Worm (Caenorhabditis elegans) whole organism, L1 larva: ENCODE data around the gene C45G9.2.

Experiments used
- C04F5.9 ChIP-seq: sonication (generic microtip); optimal IDR thresholded peaks from 2 replicates; lab custom pipeline; 2016; ENCODE audit warnings: missing genetic modification characterization, missing compliant biosample characterization
- C16A3.4 ChIP-seq: fragments of 150-350 bp; optimal IDR thresholded peaks from 2 replicates; lab custom pipeline; 2014; ENCODE audit warnings: missing biosample characterization, missing genetic modification characterization
- Y116A8C.19 ChIP-seq: sonication (generic microtip); optimal IDR thresholded peaks from 2 replicates; lab custom pipeline; 2016; ENCODE audit warnings: missing compliant biosample characterization, missing genetic modification characterization, borderline replicate concordance
- aha-1 ChIP-seq: fragments of 150-350 bp; optimal IDR thresholded peaks from 2 replicates; lab custom pipeline; 2014; ENCODE audit warnings: missing biosample characterization, missing genetic modification characterization
- ama-1 ChIP-seq: fragments of 150-350 bp; optimal IDR thresholded peaks from 2 replicates; lab custom pipeline; 2014
- ceh-63 ChIP-seq: fragments of 200-800 bp; sonication (Bioruptor generic); optimal IDR thresholded peaks from 2 replicates; lab custom pipeline; 2018; ENCODE audit warnings: mild to moderate bottlenecking, missing genetic modification characterization, missing compliant biosample characterization
- ceh-8 ChIP-seq: fragments of 200-800 bp; sonication (Bioruptor generic); optimal IDR thresholded peaks from 2 replicates; lab custom pipeline; 2018; ENCODE audit warnings: mild to moderate bottlenecking, missing genetic modification characterization, moderate library complexity, missing compliant biosample characterization
- ceh-82 ChIP-seq, 3 experiments: fragments of 150-350 bp in 1 of 3; sonication (generic microtip) in 2 of 3; optimal IDR thresholded peaks; 2 replicates each; lab custom pipeline; 2014 to 2017; ENCODE audit warnings: missing biosample characterization in 3 of 3, missing genetic modification characterization in 3 of 3
- ceh-88 ChIP-seq: fragments of 200-800 bp; sonication (Bioruptor generic); IDR thresholded peaks from 2 replicates; pipeline ENCODE4 v1.3.6; 2022; ENCODE audit warnings: missing genetic modification characterization, missing compliant biosample characterization
- ceh-90 ChIP-seq: sonication (generic microtip); optimal IDR thresholded peaks from 2 replicates; lab custom pipeline; 2016; ENCODE audit warnings: missing genetic modification characterization, missing compliant biosample characterization
- dpl-1 ChIP-seq, 3 experiments: fragments of 150-350 bp in 2 of 3; sonication (generic microtip) in 1 of 3; optimal IDR thresholded peaks; 2 replicates each; lab custom pipeline; 2014 to 2017; ENCODE audit warnings: missing biosample characterization in 3 of 3, missing genetic modification characterization in 3 of 3, missing genetic modification reagents in 3 of 3
- dsc-1 ChIP-seq: sonication (generic microtip); optimal IDR thresholded peaks from 2 replicates; lab custom pipeline; 2016; ENCODE audit warnings: mild to moderate bottlenecking, missing genetic modification characterization, missing compliant biosample characterization
- efl-1 ChIP-seq, 4 experiments: fragments of 150-350 bp; optimal IDR thresholded peaks in 3 of 4; peaks in 1 of 4; 1 replicate in 1 of 4; 2 replicates in 3 of 4; lab custom pipeline; 2014; ENCODE audit warnings: missing biosample characterization in 2 of 4, missing genetic modification characterization in 2 of 4, missing genetic modification reagents in 2 of 4
- efl-3 ChIP-seq: fragments of 200-800 bp; sonication (Bioruptor generic); optimal IDR thresholded peaks from 2 replicates; lab custom pipeline; 2018; ENCODE audit warnings: mild to moderate bottlenecking, missing genetic modification characterization, missing compliant biosample characterization
- egl-27 ChIP-seq, 2 experiments: fragments of 150-350 bp in 1 of 2; sonication (generic microtip); optimal IDR thresholded peaks; 3 replicates each; lab custom pipeline; 2017 to 2018; ENCODE audit warnings: missing biosample characterization in 2 of 2, missing genetic modification characterization in 2 of 2, missing genetic modification reagents in 2 of 2
- elt-2 ChIP-seq: sonication (generic microtip); optimal IDR thresholded peaks from 2 replicates; lab custom pipeline; 2016; ENCODE audit warnings: missing genetic modification characterization, mild to moderate bottlenecking, inconsistent platforms, missing compliant biosample characterization, missing genetic modification reagents
- elt-3 ChIP-seq, 6 experiments: fragments of 150-350 bp in 1 of 6; sonication (generic microtip); optimal IDR thresholded peaks; 2 replicates each; lab custom pipeline; 2017 to 2018; ENCODE audit warnings: missing biosample characterization in 6 of 6, missing genetic modification characterization in 6 of 6, inconsistent platforms in 1 of 6
- fkh-10 ChIP-seq: sonication (generic microtip); optimal IDR thresholded peaks from 2 replicates; lab custom pipeline; 2017; ENCODE audit warnings: missing biosample characterization, missing genetic modification reagents, missing genetic modification characterization
- fkh-4 ChIP-seq: sonication (generic microtip); optimal IDR thresholded peaks from 2 replicates; lab custom pipeline; 2016; ENCODE audit warnings: missing compliant biosample characterization, missing genetic modification characterization, borderline replicate concordance
- fkh-8 ChIP-seq: sonication (generic microtip); optimal IDR thresholded peaks from 2 replicates; lab custom pipeline; 2016; ENCODE audit warnings: mild to moderate bottlenecking, missing genetic modification characterization, missing compliant biosample characterization
- grh-1 ChIP-seq: fragments of 200-800 bp; sonication (Bioruptor generic); IDR thresholded peaks from 2 replicates; pipeline ENCODE4 v1.3.6; 2022; ENCODE audit warnings: missing genetic modification reagents, missing genetic modification characterization, missing compliant biosample characterization
- hlh-17 ChIP-seq: fragments of 200-800 bp; sonication (Bioruptor generic); optimal IDR thresholded peaks from 2 replicates; lab custom pipeline; 2018; ENCODE audit warnings: missing genetic modification characterization, mild to moderate bottlenecking, missing compliant biosample characterization, moderate library complexity, borderline replicate concordance
- jun-1 ChIP-seq: fragments of 150-350 bp; optimal IDR thresholded peaks from 2 replicates; lab custom pipeline; 2014; ENCODE audit warnings: missing biosample characterization, missing genetic modification reagents, missing genetic modification characterization
- lin-15B ChIP-seq: fragments of 150-350 bp; sonication (generic microtip); optimal IDR thresholded peaks from 3 replicates; lab custom pipeline; 2014; ENCODE audit warnings: missing biosample characterization, missing genetic modification characterization
- lin-35 ChIP-seq, 2 experiments: fragments of 150-350 bp; optimal IDR thresholded peaks; 2 replicates each; lab custom pipeline; 2014; ENCODE audit warnings: missing biosample characterization in 2 of 2, missing genetic modification characterization in 2 of 2, missing genetic modification reagents in 2 of 2
- mdl-1 ChIP-seq, 2 experiments: fragments of 150-350 bp; optimal IDR thresholded peaks; 2 replicates each; lab custom pipeline; 2014 to 2017; ENCODE audit warnings: missing biosample characterization in 2 of 2, missing genetic modification characterization in 2 of 2, inconsistent platforms in 1 of 2
- mef-2 ChIP-seq: fragments of 150-350 bp; optimal IDR thresholded peaks from 2 replicates; lab custom pipeline; 2014; ENCODE audit warnings: missing biosample characterization, missing genetic modification characterization
- mep-1 ChIP-seq: fragments of 150-350 bp; optimal IDR thresholded peaks from 2 replicates; lab custom pipeline; 2014; ENCODE audit warnings: missing biosample characterization, missing genetic modification characterization
- nhr-11 ChIP-seq: fragments of 150-350 bp; optimal IDR thresholded peaks from 2 replicates; lab custom pipeline; 2014; ENCODE audit warnings: missing biosample characterization, missing genetic modification characterization
- nhr-19 ChIP-seq: fragments of 200-800 bp; sonication (Bioruptor generic); conservative IDR thresholded peaks from 2 replicates; pipeline ENCODE4 v1.3.6; 2022; ENCODE audit warnings: missing genetic modification characterization, missing compliant biosample characterization
- nhr-28 ChIP-seq: fragments of 150-350 bp; optimal IDR thresholded peaks from 2 replicates; lab custom pipeline; 2014; ENCODE audit warnings: missing biosample characterization, missing genetic modification characterization
- nhr-47 ChIP-seq: sonication (generic microtip); optimal IDR thresholded peaks from 2 replicates; lab custom pipeline; 2016; ENCODE audit warnings: mild to moderate bottlenecking, missing genetic modification characterization, moderate library complexity, missing compliant biosample characterization
- nhr-76 ChIP-seq: sonication (generic microtip); optimal IDR thresholded peaks from 2 replicates; lab custom pipeline; 2017; ENCODE audit warnings: missing biosample characterization, missing genetic modification characterization
- nhr-77 ChIP-seq: fragments of 150-350 bp; optimal IDR thresholded peaks from 2 replicates; lab custom pipeline; 2014; ENCODE audit warnings: missing biosample characterization, missing genetic modification characterization
- nhr-84 ChIP-seq: sonication (generic microtip); optimal IDR thresholded peaks from 2 replicates; lab custom pipeline; 2017; ENCODE audit warnings: missing biosample characterization, missing genetic modification characterization
- pag-3 ChIP-seq: sonication (generic microtip); optimal IDR thresholded peaks from 2 replicates; lab custom pipeline; 2017; ENCODE audit warnings: missing genetic modification characterization, mild to moderate bottlenecking, missing compliant biosample characterization, antibody characterized with exemption, borderline replicate concordance; ENCODE audit not compliant: insufficient read depth
- pax-3 ChIP-seq: fragments of 200-800 bp; sonication (Bioruptor generic); optimal IDR thresholded peaks from 2 replicates; lab custom pipeline; 2018; ENCODE audit warnings: mild to moderate bottlenecking, missing genetic modification characterization, moderate library complexity, missing compliant biosample characterization
- pqm-1 ChIP-seq: sonication (generic microtip); optimal IDR thresholded peaks from 3 replicates; lab custom pipeline; 2017; ENCODE audit warnings: missing biosample characterization, missing genetic modification characterization
- rnt-1 ChIP-seq: sonication (generic microtip); optimal IDR thresholded peaks from 2 replicates; lab custom pipeline; 2016; ENCODE audit warnings: mild to moderate bottlenecking, missing genetic modification characterization, moderate library complexity, missing compliant biosample characterization
- skn-1 ChIP-seq: fragments of 150-350 bp; optimal IDR thresholded peaks from 2 replicates; lab custom pipeline; 2014; ENCODE audit warnings: missing biosample characterization, missing genetic modification characterization
- snpc-4 ChIP-seq: fragments of 150-350 bp; optimal IDR thresholded peaks from 2 replicates; lab custom pipeline; 2014; ENCODE audit warnings: missing biosample characterization, missing genetic modification characterization
- snu-23 ChIP-seq: sonication (generic microtip); optimal IDR thresholded peaks from 2 replicates; lab custom pipeline; 2016; ENCODE audit warnings: missing genetic modification characterization, missing compliant biosample characterization
- sox-4 ChIP-seq: sonication (generic microtip); optimal IDR thresholded peaks from 2 replicates; lab custom pipeline; 2016; ENCODE audit warnings: missing genetic modification characterization, missing compliant biosample characterization
- swsn-7 ChIP-seq: sonication (generic microtip); optimal IDR thresholded peaks from 2 replicates; lab custom pipeline; 2016; ENCODE audit warnings: missing genetic modification characterization, missing compliant biosample characterization
- tbx-2 ChIP-seq: sonication (generic microtip); optimal IDR thresholded peaks from 2 replicates; lab custom pipeline; 2016; ENCODE audit warnings: missing genetic modification characterization, missing compliant biosample characterization
- unc-130 ChIP-seq: fragments of 150-350 bp; optimal IDR thresholded peaks from 2 replicates; lab custom pipeline; 2017; ENCODE audit warnings: missing biosample characterization, missing genetic modification characterization, inconsistent platforms
- vab-15 ChIP-seq: sonication (generic microtip); optimal IDR thresholded peaks from 2 replicates; lab custom pipeline; 2017; ENCODE audit warnings: missing genotype, mild to moderate bottlenecking, missing genetic modification characterization, missing compliant biosample characterization
- xbp-1 ChIP-seq: sonication (generic microtip); optimal IDR thresholded peaks from 2 replicates; lab custom pipeline; 2016; ENCODE audit warnings: missing genetic modification characterization, missing compliant biosample characterization
- zag-1 ChIP-seq: fragments of 150-350 bp; optimal IDR thresholded peaks from 2 replicates; lab custom pipeline; 2014; ENCODE audit warnings: missing biosample characterization, missing genetic modification characterization
- zip-4 ChIP-seq: fragments of 200-800 bp; sonication (Bioruptor generic); optimal IDR thresholded peaks from 2 replicates; lab custom pipeline; 2018; ENCODE audit warnings: mild to moderate bottlenecking, missing genetic modification characterization, moderate library complexity, missing compliant biosample characterization
- ztf-11 ChIP-seq, 2 experiments: sonication (generic microtip); optimal IDR thresholded peaks; 2 replicates each; lab custom pipeline; 2016 to 2017; ENCODE audit warnings: missing genetic modification characterization in 2 of 2, missing biosample characterization in 1 of 2, missing compliant biosample characterization in 1 of 2

C45G9.2 gene

ce11 chrIII:5068675-5069233 lies at the start of gene C45G9.2, which contains the start of gene C45G9.11:
TSS of gene C45G9.2 (plus strand) at chrIII:5069066.
TSS of gene C45G9.11 (minus strand) at chrIII:5068725.
- TF ChIP-seq ceh-88 (GFP tag; lab: Robert Waterston, UW), result peak; percentile 40; the same call in 1 of the 2 replicates
- peak; percentile 79 to 94 for TF ChIP-seq efl-1 (optimal IDR thresholded peaks at IDR 0.05; lab: Kevin White, UChicago)
- TF ChIP-seq efl-1 (GFP tag; optimal IDR thresholded peaks at IDR 0.05 in 1 of 2; lab: Kevin White, UChicago), result peak; percentile 94 to 99
- peak; percentile 19 for TF ChIP-seq skn-1 (tag; lab: Kevin White, UChicago)
- peak; percentile 85 for TF ChIP-seq xbp-1 (tag; lab: Kevin White, UChicago)
- TF ChIP-seq zag-1 (tag; lab: Kevin White, UChicago), result no peak
- TF ChIP-seq efl-3 (GFP tag; lab: Kevin White, UChicago), result peak; percentile 36
- TF ChIP-seq hlh-17 (GFP tag; lab: Kevin White, UChicago), result peak; percentile 58
- TF ChIP-seq grh-1 (GFP tag; lab: Robert Waterston, UW), result peak; percentile 76
- peak; percentile 88 for TF ChIP-seq pax-3 (tag; lab: Kevin White, UChicago)
- TF ChIP-seq nhr-47 (tag; lab: Kevin White, UChicago), result peak; percentile 90
- peak; percentile 90 for TF ChIP-seq tbx-2
- TF ChIP-seq ceh-8 (GFP tag; lab: Kevin White, UChicago), result peak; percentile 41
- TF ChIP-seq sox-4 (tag; lab: Kevin White, UChicago), result peak; percentile 88
- peak in 1 of 2 experiments; percentile 38 for TF ChIP-seq mdl-1 (tag; optimal IDR thresholded peaks at IDR 0.05; lab: Kevin White, UChicago)
- TF ChIP-seq dsc-1 (tag; lab: Kevin White, UChicago), result peak; percentile 92
- no peak for TF ChIP-seq egl-27 (tag; optimal IDR thresholded peaks at IDR 0.05; lab: Kevin White, UChicago)
- peak; percentile 47 to 52 (median 48) for TF ChIP-seq ceh-82 (tag; optimal IDR thresholded peaks at IDR 0.05; lab: Kevin White, UChicago)
- TF ChIP-seq pqm-1 (tag; lab: Kevin White, UChicago), result no peak
- TF ChIP-seq vab-15, result peak; percentile 84
- TF ChIP-seq nhr-84 (tag; lab: Kevin White, UChicago), result no peak
- TF ChIP-seq lin-15B (tag; lab: Kevin White, UChicago), result peak; percentile 12
- TF ChIP-seq ceh-90 (tag; lab: Kevin White, UChicago), result peak; percentile 95
- peak; percentile 79 for TF ChIP-seq Y116A8C.19
- TF ChIP-seq mef-2 (tag; lab: Kevin White, UChicago), result no peak
- TF ChIP-seq jun-1 (tag; lab: Kevin White, UChicago), result no peak
- peak; percentile 63 for TF ChIP-seq snpc-4
- peak; percentile 78 for TF ChIP-seq swsn-7 (tag; lab: Kevin White, UChicago)
- peak; percentile 68 for TF ChIP-seq fkh-8 (tag; lab: Kevin White, UChicago)
- TF ChIP-seq fkh-10 (GFP tag; lab: Kevin White, UChicago), result no peak
- TF ChIP-seq nhr-19 (GFP tag; lab: Robert Waterston, UW), result peak; percentile 85
- no peak for TF ChIP-seq nhr-76 (tag; lab: Kevin White, UChicago)
- no peak for TF ChIP-seq ama-1
- peak; percentile 85 for TF ChIP-seq snu-23 (GFP tag; lab: Kevin White, UChicago)
- TF ChIP-seq ceh-63 (GFP tag; lab: Kevin White, UChicago), result peak; percentile 79
- TF ChIP-seq elt-3 (tag; optimal IDR thresholded peaks at IDR 0.05; lab: Kevin White, UChicago), result peak in 2 of 6 experiments; percentile 22 to 48
- TF ChIP-seq unc-130, result peak; percentile 79
- TF ChIP-seq ztf-11 (tag; optimal IDR thresholded peaks at IDR 0.05; lab: Kevin White, UChicago), result peak in 1 of 2 experiments; percentile 92
- peak; percentile 40 for TF ChIP-seq C16A3.4
- TF ChIP-seq zip-4, result peak; percentile 18
- peak; percentile 93 to 96 for TF ChIP-seq lin-35 (GFP tag; optimal IDR thresholded peaks at IDR 0.05; lab: Kevin White, UChicago)
- no peak for TF ChIP-seq aha-1 (tag; lab: Kevin White, UChicago)
- no peak for TF ChIP-seq nhr-28 (tag; lab: Kevin White, UChicago)
- TF ChIP-seq rnt-1, result peak; percentile 98
- TF ChIP-seq pag-3 (tag; lab: Kevin White, UChicago), result no peak
- TF ChIP-seq nhr-11 (tag; lab: Kevin White, UChicago), result no peak
- TF ChIP-seq elt-2 (tag; lab: Kevin White, UChicago), result peak; percentile 55
- TF ChIP-seq dpl-1 (GFP tag; optimal IDR thresholded peaks at IDR 0.05; lab: Kevin White, UChicago), result peak; percentile 89 to 94 (median 93)
- TF ChIP-seq C04F5.9, result peak; percentile 84
- peak; percentile 93 for TF ChIP-seq fkh-4 (tag; lab: Kevin White, UChicago)
- TF ChIP-seq nhr-77 (tag; lab: Kevin White, UChicago), result peak; percentile 15
- TF ChIP-seq mep-1 (tag; lab: Kevin White, UChicago), result peak; percentile 77
